Worm (Caenorhabditis elegans) whole organism, L2 larva: ENCODE measurements around the gene Y54G2A.72.

ENCODE experiments used
- nhr-25 ChIP-seq: fragments of 150-350 bp; sonication (generic microtip); optimal IDR thresholded peaks from 3 replicates; lab custom pipeline; 2014; ENCODE audit warnings: missing biosample characterization, missing genetic modification characterization
- snpc-4 ChIP-seq: fragments of 150-350 bp; optimal IDR thresholded peaks from 2 replicates; lab custom pipeline; 2014; ENCODE audit warnings: missing biosample characterization, missing genetic modification characterization
- unc-39 ChIP-seq: fragments of 150-350 bp; optimal IDR thresholded peaks from 2 replicates; lab custom pipeline; 2014; ENCODE audit warnings: missing biosample characterization, missing genetic modification characterization
- ztf-11 ChIP-seq: sonication (generic microtip); optimal IDR thresholded peaks from 2 replicates; lab custom pipeline; 2017; ENCODE audit warnings: missing biosample characterization, missing genetic modification characterization

- TF ChIP-seq ztf-11 (tag; lab: Kevin White, UChicago) (no peak), unc-39 (tag; lab: Kevin White, UChicago) (no peak), snpc-4 (tag; lab: Kevin White, UChicago) (no peak), nhr-25 (tag; lab: Kevin White, UChicago) (no peak)
These were observed 19.9 kb upstream of the Y54G2A.72 start for ce11 chrIV:2758079-2758478.
